Fruit fly (Drosophila melanogaster) ovary, adult (tissue): Measurements from ENCODE around the gene CG4572.

Experiments used
- CG17801 ChIP-seq: fragments of 200-800 bp; optimal IDR thresholded peaks from 2 replicates; lab custom pipeline; 2019; ENCODE audit warnings: missing biosample characterization, mild to moderate bottlenecking, missing genetic modification characterization, moderate library complexity; ENCODE audit not compliant: partially characterized antibody

The CG4572 gene

dm6 chr3R:19820994-19821393, 43.2 kb downstream of the CG4572 start:
- TF ChIP-seq CG17801 (GFP tag; lab: Kevin White, UChicago), result no peak

- no peak for TF ChIP-seq CG17801 (GFP tag; lab: Kevin White, UChicago)
These were observed 47.4 kb downstream of the CG4572 start for dm6 chr3R:19816758-19817157.

dm6 chr3R:19813217-19813616, 51.0 kb downstream of the CG4572 start:
- no peak for TF ChIP-seq CG17801 (GFP tag; lab: Kevin White, UChicago)
